Fruit fly (Drosophila melanogaster) whole organism, embryonic: ENCODE data around the gene CG18557.

ENCODE experiments used
- Atf-2 ChIP-seq: fragments of 200-800 bp; sonication (Bioruptor generic); optimal IDR thresholded peaks from 2 replicates; lab custom pipeline; 2016; ENCODE audit warnings: missing biosample characterization, missing genetic modification characterization
- Atf6 ChIP-seq: fragments of 200-800 bp; sonication (Bioruptor generic); IDR thresholded peaks from 2 replicates; pipeline ENCODE4 v1.3.6; 2022; ENCODE audit warnings: missing biosample characterization, missing genetic modification characterization
- Blimp-1 ChIP-seq: fragments of 200-800 bp; sonication (Bioruptor generic); optimal IDR thresholded peaks from 3 replicates; lab custom pipeline; 2018; ENCODE audit warnings: missing biosample characterization, missing genetic modification characterization, mild to moderate bottlenecking, moderate library complexity, missing genetic modification reagents
- CG10209 ChIP-seq: fragments of 200-800 bp; sonication (Bioruptor generic); optimal IDR thresholded peaks from 3 replicates; lab custom pipeline; 2017; ENCODE audit warnings: missing biosample characterization, mild to moderate bottlenecking, missing genetic modification characterization, missing genetic modification reagents
- CG11504 ChIP-seq: fragments of 200-800 bp; sonication (Bioruptor generic); optimal IDR thresholded peaks from 3 replicates; lab custom pipeline; 2019; ENCODE audit warnings: missing biosample characterization, mild to moderate bottlenecking, missing genetic modification characterization, moderate library complexity
- CG11723 ChIP-seq: fragments of 200-800 bp; sonication (Bioruptor generic); optimal IDR thresholded peaks from 2 replicates; lab custom pipeline; 2017; ENCODE audit warnings: missing biosample characterization, mild to moderate bottlenecking, missing genetic modification characterization
- CG12299 ChIP-seq: fragments of 200-800 bp; sonication (Bioruptor generic); optimal IDR thresholded peaks from 2 replicates; lab custom pipeline; 2018; ENCODE audit warnings: missing biosample characterization, mild to moderate bottlenecking, missing genetic modification characterization
- CG13287 ChIP-seq: fragments of 200-800 bp; sonication (Bioruptor generic); IDR thresholded peaks from 2 replicates; pipeline ENCODE4 v1.3.6; 2022; ENCODE audit warnings: missing biosample characterization, missing genetic modification characterization; ENCODE audit not compliant: partially characterized antibody
- CG14014 ChIP-seq: fragments of 200-800 bp; sonication (Bioruptor generic); IDR thresholded peaks from 2 replicates; pipeline ENCODE4 v1.3.6; 2022; ENCODE audit warnings: missing biosample characterization, missing genetic modification characterization
- CG1529 ChIP-seq: fragments of 200-800 bp; sonication (Bioruptor generic); optimal IDR thresholded peaks from 3 replicates; lab custom pipeline; 2018; ENCODE audit warnings: missing biosample characterization, missing genetic modification characterization
- CG15479 ChIP-seq: fragments of 200-800 bp; sonication (Bioruptor generic); optimal IDR thresholded peaks from 3 replicates; lab custom pipeline; 2019; ENCODE audit warnings: missing biosample characterization, mild to moderate bottlenecking, missing genetic modification characterization, moderate library complexity
- CG15601 ChIP-seq: fragments of 200-800 bp; sonication (Bioruptor generic); optimal IDR thresholded peaks from 3 replicates; lab custom pipeline; 2019; ENCODE audit warnings: missing biosample characterization, mild to moderate bottlenecking, missing genetic modification characterization, moderate library complexity
- CG15696 ChIP-seq: fragments of 200-800 bp; sonication (Bioruptor generic); optimal IDR thresholded peaks from 2 replicates; lab custom pipeline; 2019; ENCODE audit warnings: missing biosample characterization, mild to moderate bottlenecking, missing genetic modification characterization, moderate library complexity
- CG18262 ChIP-seq: fragments of 200-800 bp; optimal IDR thresholded peaks from 3 replicates; lab custom pipeline; 2019; ENCODE audit warnings: missing biosample characterization, mild to moderate bottlenecking, missing genetic modification characterization, moderate library complexity
- CG18476 ChIP-seq: fragments of 200-800 bp; sonication (Bioruptor generic); optimal IDR thresholded peaks from 2 replicates; lab custom pipeline; 2016; ENCODE audit warnings: missing biosample characterization, mild to moderate bottlenecking, missing genetic modification characterization
- CG18619 ChIP-seq: fragments of 200-800 bp; sonication (Bioruptor generic); optimal IDR thresholded peaks from 3 replicates; lab custom pipeline; 2017; ENCODE audit warnings: missing biosample characterization, mild to moderate bottlenecking, missing genetic modification characterization
- CG34376 ChIP-seq: fragments of 200-800 bp; sonication (Bioruptor generic); optimal IDR thresholded peaks from 2 replicates; lab custom pipeline; 2018; ENCODE audit warnings: missing biosample characterization, mild to moderate bottlenecking, missing genetic modification characterization
- CG4854 ChIP-seq: fragments of 200-800 bp; sonication (Bioruptor generic); optimal IDR thresholded peaks from 2 replicates; lab custom pipeline; 2016; ENCODE audit warnings: missing biosample characterization, missing genetic modification characterization, inconsistent platforms
- CG5245 ChIP-seq: fragments of 200-800 bp; sonication (Bioruptor generic); optimal IDR thresholded peaks from 3 replicates; lab custom pipeline; 2016; ENCODE audit warnings: missing biosample characterization, missing genetic modification characterization
- CG7745 ChIP-seq: fragments of 200-800 bp; sonication (Bioruptor generic); optimal IDR thresholded peaks from 2 replicates; lab custom pipeline; 2018; ENCODE audit warnings: missing biosample characterization, mild to moderate bottlenecking, missing genetic modification characterization, moderate library complexity
- CG8281 ChIP-seq: fragments of 200-800 bp; sonication (Bioruptor generic); optimal IDR thresholded peaks from 2 replicates; lab custom pipeline; 2018; ENCODE audit warnings: missing biosample characterization, mild to moderate bottlenecking, missing genetic modification characterization, moderate library complexity
- CoRest ChIP-seq: fragments of 200-800 bp; sonication (Bioruptor generic); optimal IDR thresholded peaks from 3 replicates; lab custom pipeline; 2018; ENCODE audit warnings: missing biosample characterization, mild to moderate bottlenecking, missing genetic modification characterization, moderate library complexity
- Dip2 ChIP-seq: fragments of 200-800 bp; sonication (Bioruptor generic); IDR thresholded peaks from 2 replicates; pipeline ENCODE4 v1.3.6; 2022; ENCODE audit warnings: missing biosample characterization, missing genetic modification characterization
- Doc3 ChIP-seq: fragments of 200-800 bp; sonication (Bioruptor generic); IDR thresholded peaks from 3 replicates; pipeline ENCODE4 v1.3.6; 2022; ENCODE audit warnings: missing biosample characterization, missing genetic modification characterization; ENCODE audit not compliant: partially characterized antibody
- ERR ChIP-seq: fragments of 200-800 bp; sonication (Bioruptor generic); optimal IDR thresholded peaks from 2 replicates; lab custom pipeline; 2016; ENCODE audit warnings: missing biosample characterization, missing genetic modification characterization
- Hand ChIP-seq: fragments of 200-800 bp; sonication (Bioruptor generic); optimal IDR thresholded peaks from 2 replicates; lab custom pipeline; 2017; ENCODE audit warnings: mild to moderate bottlenecking, missing biosample characterization, missing genetic modification reagents, missing genetic modification characterization
- Lim3 ChIP-seq: fragments of 200-800 bp; sonication (Bioruptor generic); IDR thresholded peaks from 2 replicates; pipeline ENCODE4 v1.3.6; 2022; ENCODE audit warnings: missing biosample characterization, missing genetic modification characterization
- Ravus ChIP-seq: fragments of 200-800 bp; sonication (Bioruptor generic); IDR thresholded peaks from 2 replicates; pipeline ENCODE4 v1.3.6; 2022; ENCODE audit warnings: missing biosample characterization, missing genetic modification characterization
- Spps ChIP-seq: fragments of 200-800 bp; sonication (Bioruptor generic); optimal IDR thresholded peaks from 2 replicates; lab custom pipeline; 2018; ENCODE audit warnings: missing biosample characterization, mild to moderate bottlenecking, missing genetic modification characterization
- Ssrp ChIP-seq: fragments of 200-800 bp; sonication (Bioruptor generic); optimal IDR thresholded peaks from 2 replicates; lab custom pipeline; 2018; ENCODE audit warnings: missing biosample characterization, mild to moderate bottlenecking, missing genetic modification characterization, moderate library complexity
- amos ChIP-seq: fragments of 200-800 bp; sonication (Bioruptor generic); IDR thresholded peaks from 2 replicates; pipeline ENCODE4 v1.3.6; 2022; ENCODE audit warnings: missing biosample characterization, missing genetic modification characterization; ENCODE audit not compliant: partially characterized antibody
- az2 ChIP-seq: fragments of 200-800 bp; sonication (Bioruptor generic); optimal IDR thresholded peaks from 3 replicates; lab custom pipeline; 2016; ENCODE audit warnings: missing biosample characterization, missing genetic modification characterization
- bsh ChIP-seq, 2 experiments: fragments of 200-800 bp; sonication (Bioruptor generic); optimal IDR thresholded peaks; 2 replicates each; lab custom pipeline; 2017 to 2018; ENCODE audit warnings: mild to moderate bottlenecking in 2 of 2, missing biosample characterization in 2 of 2, missing genetic modification characterization in 2 of 2, moderate library complexity in 1 of 2
- crc ChIP-seq: fragments of 200-800 bp; sonication (Bioruptor generic); optimal IDR thresholded peaks from 2 replicates; lab custom pipeline; 2016; ENCODE audit warnings: missing biosample characterization, missing genetic modification characterization
- dm ChIP-seq: fragments of 200-800 bp; sonication (Bioruptor generic); optimal IDR thresholded peaks from 3 replicates; lab custom pipeline; 2016; ENCODE audit warnings: missing biosample characterization, missing genetic modification characterization
- fd96Cb ChIP-seq: fragments of 200-800 bp; sonication (Bioruptor generic); optimal IDR thresholded peaks from 2 replicates; lab custom pipeline; 2018; ENCODE audit warnings: missing biosample characterization, mild to moderate bottlenecking, missing genetic modification characterization, moderate library complexity
- gro ChIP-seq: fragments of 200-800 bp; sonication (Bioruptor generic); optimal IDR thresholded peaks from 2 replicates; lab custom pipeline; 2016; ENCODE audit warnings: missing biosample characterization, missing genetic modification characterization
- jumu ChIP-seq: fragments of 200-800 bp; sonication (Bioruptor generic); optimal IDR thresholded peaks from 3 replicates; lab custom pipeline; 2016; ENCODE audit warnings: missing biosample characterization, missing genetic modification characterization
- kah ChIP-seq: fragments of 200-800 bp; sonication (Bioruptor generic); optimal IDR thresholded peaks from 2 replicates; lab custom pipeline; 2018; ENCODE audit warnings: missing biosample characterization, mild to moderate bottlenecking, missing genetic modification characterization
- ken ChIP-seq: fragments of 200-800 bp; sonication (Bioruptor generic); IDR thresholded peaks from 3 replicates; pipeline ENCODE4 v1.3.6; 2022; ENCODE audit warnings: missing biosample characterization, missing genetic modification characterization
- p53 ChIP-seq: fragments of 200-800 bp; sonication (Bioruptor generic); optimal IDR thresholded peaks from 2 replicates; lab custom pipeline; 2016; ENCODE audit warnings: missing biosample characterization, missing genetic modification characterization
- pzg ChIP-seq: fragments of 200-800 bp; sonication (Bioruptor generic); optimal IDR thresholded peaks from 3 replicates; lab custom pipeline; 2018; ENCODE audit warnings: missing biosample characterization, mild to moderate bottlenecking, missing genetic modification characterization, moderate library complexity
- salm ChIP-seq: fragments of 200-800 bp; sonication (Bioruptor generic); optimal IDR thresholded peaks from 2 replicates; lab custom pipeline; 2018; ENCODE audit warnings: missing biosample characterization, mild to moderate bottlenecking, missing genetic modification characterization
- sima ChIP-seq: fragments of 200-800 bp; sonication (Bioruptor generic); optimal IDR thresholded peaks from 2 replicates; lab custom pipeline; 2016; ENCODE audit warnings: missing biosample characterization, missing genetic modification characterization
- slou ChIP-seq: fragments of 200-800 bp; sonication (Bioruptor generic); optimal IDR thresholded peaks from 3 replicates; lab custom pipeline; 2016; ENCODE audit warnings: missing biosample characterization, missing genetic modification characterization
- ssp ChIP-seq: fragments of 200-800 bp; sonication (Bioruptor generic); IDR thresholded peaks from 2 replicates; pipeline ENCODE4 v1.3.6; 2022; ENCODE audit warnings: missing biosample characterization, missing genetic modification characterization
- tna ChIP-seq: fragments of 200-800 bp; sonication (Bioruptor generic); IDR thresholded peaks from 2 replicates; pipeline ENCODE4 v1.3.6; 2022; ENCODE audit warnings: missing biosample characterization, missing genetic modification characterization; ENCODE audit not compliant: partially characterized antibody
- ttk ChIP-seq: fragments of 200-800 bp; sonication (Bioruptor generic); IDR thresholded peaks from 2 replicates; pipeline ENCODE4 v2.1.2; 2022; ENCODE audit warnings: missing biosample characterization, missing genetic modification characterization
- zf30C ChIP-seq: fragments of 200-800 bp; sonication (Bioruptor generic); optimal IDR thresholded peaks from 3 replicates; lab custom pipeline; 2018; ENCODE audit warnings: missing biosample characterization, mild to moderate bottlenecking, missing genetic modification characterization

CG18557 gene

DNA sequence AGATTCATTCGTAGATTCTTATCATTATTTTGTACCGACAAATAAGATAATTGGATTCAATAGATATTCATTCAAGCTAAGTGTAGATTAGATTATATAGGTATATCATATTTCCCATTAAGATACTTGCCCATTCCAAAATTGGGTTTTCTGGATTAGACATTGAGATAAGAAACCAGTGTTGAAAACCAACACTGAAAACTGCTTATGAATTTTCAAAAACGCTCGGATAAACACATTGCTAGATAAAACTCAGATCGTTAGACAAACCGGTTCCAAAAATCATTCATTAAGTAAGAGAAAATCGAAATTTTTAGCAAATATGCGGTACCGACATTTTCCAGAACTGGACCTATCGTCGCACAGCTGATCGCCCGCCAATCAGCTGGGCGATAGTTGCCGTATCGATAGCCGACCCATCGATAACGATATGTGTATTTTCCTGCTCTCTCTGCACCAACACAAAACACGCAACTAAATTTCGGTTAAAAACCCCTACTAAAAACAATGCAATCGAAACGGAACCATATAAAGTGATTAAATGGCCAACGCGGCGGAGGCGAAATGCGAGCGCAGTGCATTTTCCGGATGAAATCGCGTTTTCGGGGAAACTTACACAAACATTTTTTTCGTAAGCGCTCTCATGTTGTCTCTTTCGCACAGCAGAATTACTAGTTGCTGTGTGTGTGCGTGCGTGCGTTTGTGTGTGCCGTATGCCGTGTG, 40.1 kb upstream of the CG18557 start, which contains the start of the genes NTPase and lilli (continued):
- TF ChIP-seq CG8281 (no peak), dm (peak; percentile 48), CG4854 (GFP tag; lab: Kevin White, UChicago) (peak; percentile 72), CG11504 (tag; lab: Kevin White, UChicago) (peak; percentile 15), Hand (GFP tag; lab: Kevin White, UChicago) (no peak), kah (GFP tag; lab: Kevin White, UChicago) (no peak), CG11723 (GFP tag; lab: Kevin White, UChicago) (peak; percentile 31), CoRest (tag; lab: Kevin White, UChicago) (peak; percentile 18), amos (GFP tag; lab: Robert Waterston, UW) (peak; percentile 94), slou (GFP tag; lab: Kevin White, UChicago) (no peak), fd96Cb (tag; lab: Kevin White, UChicago) (no peak), tna (GFP tag; lab: Robert Waterston, UW) (peak; percentile 86), CG15696 (tag; lab: Kevin White, UChicago) (no peak), CG1529 (no peak), CG13287 (GFP tag; lab: Robert Waterston, UW) (peak; percentile 92), zf30C (no peak), gro (GFP tag; lab: Kevin White, UChicago) (peak; percentile 18), CG7745 (tag; lab: Kevin White, UChicago) (no peak), CG18619 (GFP tag; lab: Kevin White, UChicago) (no peak), CG15479 (GFP tag; lab: Kevin White, UChicago) (peak; percentile 50), ssp (GFP tag; lab: Robert Waterston, UW) (peak; percentile 56), CG10209 (GFP tag; lab: Kevin White, UChicago) (peak; percentile 59), p53 (GFP tag; lab: Kevin White, UChicago) (peak; percentile 64), ken (peak; percentile 78), crc (GFP tag; lab: Kevin White, UChicago) (peak; percentile 62), CG14014 (GFP tag; lab: Robert Waterston, UW) (peak; percentile 44; the same call in 1 of the 2 replicates), Doc3 (GFP tag; lab: Robert Waterston, UW) (peak; percentile 90), CG34376 (GFP tag; lab: Kevin White, UChicago) (no peak), Ssrp (tag; lab: Kevin White, UChicago) (peak; percentile 26), CG18262 (tag; lab: Kevin White, UChicago) (peak; percentile 47), CG15601 (tag; lab: Kevin White, UChicago) (no peak), Blimp-1 (GFP tag; lab: Kevin White, UChicago) (peak; percentile 7), Atf-2 (peak; percentile 48), CG5245 (GFP tag; lab: Kevin White, UChicago) (peak; percentile 75), CG12299 (tag; lab: Kevin White, UChicago) (no peak), bsh (GFP tag; optimal IDR thresholded peaks at IDR 0.05; lab: Kevin White, UChicago) (peak in 1 of 2 experiments; percentile 40), ERR (peak; percentile 74), pzg (GFP tag; lab: Kevin White, UChicago) (peak; percentile 81), ttk (GFP tag; lab: Robert Waterston, UW) (peak; percentile 59; the same call in 1 of the 2 replicates), Dip2 (GFP tag; lab: Robert Waterston, UW) (no peak), Atf6 (GFP tag; lab: Robert Waterston, UW) (peak; percentile 15; the same call in 1 of the 2 replicates), CG18476 (GFP tag; lab: Kevin White, UChicago) (peak; percentile 37), az2 (GFP tag; lab: Kevin White, UChicago) (peak; percentile 64), salm (tag; lab: Kevin White, UChicago) (no peak), jumu (GFP tag; lab: Kevin White, UChicago) (peak; percentile 70), Spps (tag; lab: Kevin White, UChicago) (peak; percentile 1), Ravus (no peak), Lim3 (no peak), sima (GFP tag; lab: Kevin White, UChicago) (no peak)
